Fruit fly (Drosophila melanogaster) whole organism, embryonic: ENCODE measurements around the gene Sry-alpha.
A peak's percentile ranks its signal among the peaks of the same experiment; 100 is the strongest.

Experiments used
- ATbp ChIP-seq: fragments of 200-800 bp; sonication (Bioruptor generic); optimal IDR thresholded peaks from 2 replicates; lab custom pipeline; 2017; ENCODE audit warnings: missing biosample characterization, mild to moderate bottlenecking, missing genetic modification characterization, missing genetic modification reagents
- Aef1 ChIP-seq: fragments of 200-800 bp; sonication (Bioruptor generic); IDR thresholded peaks from 3 replicates; pipeline ENCODE4 v1.3.6; 2022; ENCODE audit warnings: missing biosample characterization, missing genetic modification characterization
- Bteb2 ChIP-seq: fragments of 200-800 bp; sonication (Bioruptor generic); optimal IDR thresholded peaks from 2 replicates; lab custom pipeline; 2016; ENCODE audit warnings: missing biosample characterization, missing genetic modification characterization
- CG11398 ChIP-seq: fragments of 200-800 bp; sonication (Bioruptor generic); optimal IDR thresholded peaks from 2 replicates; lab custom pipeline; 2016; ENCODE audit warnings: missing biosample characterization, missing genetic modification characterization
- CG11504 ChIP-seq: fragments of 200-800 bp; sonication (Bioruptor generic); optimal IDR thresholded peaks from 3 replicates; lab custom pipeline; 2019; ENCODE audit warnings: missing biosample characterization, mild to moderate bottlenecking, missing genetic modification characterization, moderate library complexity
- CG11560 ChIP-seq: fragments of 200-800 bp; sonication (Bioruptor generic); IDR thresholded peaks from 3 replicates; pipeline ENCODE4 v1.3.6; 2022; ENCODE audit warnings: missing biosample characterization, missing genetic modification characterization
- CG14667 ChIP-seq: fragments of 200-800 bp; sonication (Bioruptor generic); IDR thresholded peaks from 2 replicates; pipeline ENCODE4 v1.3.6; 2022; ENCODE audit warnings: missing biosample characterization, missing genetic modification characterization
- CG14860 ChIP-seq: fragments of 200-800 bp; sonication (Bioruptor generic); IDR thresholded peaks from 3 replicates; pipeline ENCODE4 v1.3.6; 2022; ENCODE audit warnings: missing biosample characterization, missing genetic modification characterization; ENCODE audit not compliant: partially characterized antibody
- CG1529 ChIP-seq: fragments of 200-800 bp; sonication (Bioruptor generic); optimal IDR thresholded peaks from 3 replicates; lab custom pipeline; 2018; ENCODE audit warnings: missing biosample characterization, missing genetic modification characterization
- CG15514 ChIP-seq: fragments of 200-800 bp; sonication (Bioruptor generic); optimal IDR thresholded peaks from 3 replicates; lab custom pipeline; 2017; ENCODE audit warnings: missing biosample characterization, missing genetic modification characterization, mild to moderate bottlenecking, moderate library complexity, missing genetic modification reagents
- CG15696 ChIP-seq: fragments of 200-800 bp; sonication (Bioruptor generic); optimal IDR thresholded peaks from 2 replicates; lab custom pipeline; 2019; ENCODE audit warnings: missing biosample characterization, mild to moderate bottlenecking, missing genetic modification characterization, moderate library complexity
- CG16863 ChIP-seq: fragments of 200-800 bp; sonication (Bioruptor generic); optimal IDR thresholded peaks from 3 replicates; lab custom pipeline; 2016; ENCODE audit warnings: missing biosample characterization, missing genetic modification characterization
- CG17359 ChIP-seq: fragments of 200-800 bp; sonication (Bioruptor generic); optimal IDR thresholded peaks from 3 replicates; lab custom pipeline; 2018; ENCODE audit warnings: missing biosample characterization, mild to moderate bottlenecking, missing genetic modification characterization, moderate library complexity
- CG17912 ChIP-seq: fragments of 200-800 bp; sonication (Bioruptor generic); optimal IDR thresholded peaks from 2 replicates; lab custom pipeline; 2018; ENCODE audit warnings: missing biosample characterization, mild to moderate bottlenecking, missing genetic modification characterization
- CG18011 ChIP-seq: fragments of 200-800 bp; sonication (Bioruptor generic); optimal IDR thresholded peaks from 2 replicates; lab custom pipeline; 2017; ENCODE audit warnings: missing biosample characterization, missing genetic modification characterization, mild to moderate bottlenecking, moderate library complexity, missing genotype
- CG30403 ChIP-seq: fragments of 200-800 bp; sonication (Bioruptor generic); optimal IDR thresholded peaks from 3 replicates; lab custom pipeline; 2016; ENCODE audit warnings: missing biosample characterization, missing genetic modification characterization
- CG31224 ChIP-seq: fragments of 200-800 bp; sonication (Bioruptor generic); IDR thresholded peaks from 2 replicates; pipeline ENCODE4 v1.3.6; 2022; ENCODE audit warnings: missing biosample characterization, missing genetic modification characterization
- CG3407 ChIP-seq: fragments of 200-800 bp; sonication (Bioruptor generic); optimal IDR thresholded peaks from 2 replicates; lab custom pipeline; 2018; ENCODE audit warnings: missing biosample characterization, mild to moderate bottlenecking, missing genetic modification characterization
- CG4282 ChIP-seq: fragments of 200-800 bp; sonication (Bioruptor generic); optimal IDR thresholded peaks from 2 replicates; lab custom pipeline; 2016; ENCODE audit warnings: missing biosample characterization, missing genetic modification characterization
- CG4707 ChIP-seq: fragments of 200-800 bp; sonication (Bioruptor generic); optimal IDR thresholded peaks from 2 replicates; lab custom pipeline; 2018; ENCODE audit warnings: missing biosample characterization, mild to moderate bottlenecking, missing genetic modification characterization, moderate library complexity
- CG4820 ChIP-seq: fragments of 200-800 bp; sonication (Bioruptor generic); optimal IDR thresholded peaks from 3 replicates; lab custom pipeline; 2016; ENCODE audit warnings: missing biosample characterization, missing genetic modification characterization
- CG5953 ChIP-seq: fragments of 200-800 bp; sonication (Bioruptor generic); IDR thresholded peaks from 2 replicates; pipeline ENCODE4 v1.3.6; 2022; ENCODE audit warnings: missing biosample characterization, missing genetic modification characterization
- CG9876 ChIP-seq: fragments of 200-800 bp; sonication (Bioruptor generic); optimal IDR thresholded peaks from 2 replicates; lab custom pipeline; 2016; ENCODE audit warnings: missing biosample characterization, missing genetic modification characterization
- CoRest ChIP-seq: fragments of 200-800 bp; sonication (Bioruptor generic); optimal IDR thresholded peaks from 3 replicates; lab custom pipeline; 2018; ENCODE audit warnings: missing biosample characterization, mild to moderate bottlenecking, missing genetic modification characterization, moderate library complexity
- Deaf1 ChIP-seq: fragments of 200-800 bp; optimal IDR thresholded peaks from 3 replicates; lab custom pipeline; 2019; ENCODE audit warnings: missing biosample characterization, mild to moderate bottlenecking, missing genetic modification characterization, moderate library complexity
- Dip2 ChIP-seq: fragments of 200-800 bp; sonication (Bioruptor generic); IDR thresholded peaks from 2 replicates; pipeline ENCODE4 v1.3.6; 2022; ENCODE audit warnings: missing biosample characterization, missing genetic modification characterization
- HHEX ChIP-seq: fragments of 200-800 bp; sonication (Bioruptor generic); optimal IDR thresholded peaks from 3 replicates; lab custom pipeline; 2017; ENCODE audit warnings: missing biosample characterization, mild to moderate bottlenecking, missing genetic modification characterization, missing genetic modification reagents
- Hr3 ChIP-seq: fragments of 200-800 bp; sonication (Bioruptor generic); optimal IDR thresholded peaks from 3 replicates; lab custom pipeline; 2016; ENCODE audit warnings: missing biosample characterization, missing genetic modification characterization
- Lim3 ChIP-seq: fragments of 200-800 bp; sonication (Bioruptor generic); IDR thresholded peaks from 2 replicates; pipeline ENCODE4 v1.3.6; 2022; ENCODE audit warnings: missing biosample characterization, missing genetic modification characterization
- NC2β ChIP-seq: fragments of 200-800 bp; sonication (Bioruptor generic); optimal IDR thresholded peaks from 2 replicates; lab custom pipeline; 2016; ENCODE audit warnings: missing biosample characterization, missing genetic modification characterization
- Sin3A ChIP-seq: fragments of >200 bp; optimal IDR thresholded peaks from 2 replicates; lab custom pipeline; 2018
- ac ChIP-seq: fragments of 200-800 bp; sonication (Bioruptor generic); optimal IDR thresholded peaks from 3 replicates; lab custom pipeline; 2017; ENCODE audit warnings: missing biosample characterization, mild to moderate bottlenecking, missing genetic modification characterization
- ase ChIP-seq: fragments of 200-800 bp; sonication (Bioruptor generic); IDR thresholded peaks from 3 replicates; pipeline ENCODE4 v1.3.6; 2022; ENCODE audit warnings: missing biosample characterization, missing genetic modification characterization
- cg ChIP-seq: fragments of 200-800 bp; sonication (Bioruptor generic); optimal IDR thresholded peaks from 3 replicates; lab custom pipeline; 2019; ENCODE audit warnings: missing biosample characterization, mild to moderate bottlenecking, missing genetic modification characterization, moderate library complexity
- chinmo ChIP-seq: fragments of 200-800 bp; sonication (Bioruptor generic); IDR thresholded peaks from 4 replicates; pipeline ENCODE4 v1.3.6; 2022; ENCODE audit warnings: missing biosample characterization, missing genetic modification characterization; ENCODE audit not compliant: partially characterized antibody
- croc ChIP-seq: fragments of 200-800 bp; sonication (Bioruptor generic); conservative IDR thresholded peaks from 3 replicates; pipeline ENCODE4 v1.3.6; 2022; ENCODE audit warnings: missing biosample characterization, missing genetic modification characterization
- disco-r ChIP-seq: fragments of 200-800 bp; sonication (Bioruptor generic); optimal IDR thresholded peaks from 2 replicates; lab custom pipeline; 2016; ENCODE audit warnings: missing biosample characterization, missing genetic modification characterization
- grau ChIP-seq: fragments of 200-800 bp; optimal IDR thresholded peaks from 3 replicates; lab custom pipeline; 2019; ENCODE audit warnings: missing biosample characterization, mild to moderate bottlenecking, missing genetic modification characterization, moderate library complexity
- grn ChIP-seq: fragments of 200-800 bp; sonication (Bioruptor generic); optimal IDR thresholded peaks from 3 replicates; lab custom pipeline; 2017; ENCODE audit warnings: missing biosample characterization, missing genetic modification characterization
- ken ChIP-seq: fragments of 200-800 bp; sonication (Bioruptor generic); IDR thresholded peaks from 3 replicates; pipeline ENCODE4 v1.3.6; 2022; ENCODE audit warnings: missing biosample characterization, missing genetic modification characterization
- luna ChIP-seq: fragments of 200-800 bp; sonication (Bioruptor generic); optimal IDR thresholded peaks from 2 replicates; lab custom pipeline; 2016; ENCODE audit warnings: missing biosample characterization, missing genetic modification characterization
- repo ChIP-seq: fragments of 200-800 bp; sonication (Bioruptor generic); optimal IDR thresholded peaks from 2 replicates; lab custom pipeline; 2016; ENCODE audit warnings: missing biosample characterization, missing genetic modification characterization
- rib ChIP-seq: fragments of 200-800 bp; sonication (Bioruptor generic); IDR thresholded peaks from 2 replicates; pipeline ENCODE4 v1.3.6; 2022; ENCODE audit warnings: missing biosample characterization, missing genetic modification characterization
- sens ChIP-seq: fragments of 200-800 bp; sonication (Bioruptor generic); peaks from one replicate; lab custom pipeline; 2016; ENCODE audit warnings: missing biosample characterization, missing genetic modification characterization
- tgo ChIP-seq: fragments of 200-800 bp; sonication (Bioruptor generic); IDR thresholded peaks from 3 replicates; pipeline ENCODE4 v1.3.6; 2022; ENCODE audit warnings: missing biosample characterization, missing genetic modification characterization
- ttk ChIP-seq: fragments of 200-800 bp; sonication (Bioruptor generic); IDR thresholded peaks from 2 replicates; pipeline ENCODE4 v2.1.2; 2022; ENCODE audit warnings: missing biosample characterization, missing genetic modification characterization
- tup ChIP-seq: fragments of 200-800 bp; sonication (Bioruptor generic); optimal IDR thresholded peaks from 2 replicates; lab custom pipeline; 2016; ENCODE audit warnings: missing biosample characterization, mild to moderate bottlenecking, missing genetic modification characterization, moderate library complexity
- unpg ChIP-seq: fragments of 200-800 bp; sonication (Bioruptor generic); optimal IDR thresholded peaks from 3 replicates; lab custom pipeline; 2018; ENCODE audit warnings: missing biosample characterization, mild to moderate bottlenecking, missing genetic modification characterization, moderate library complexity
- yki ChIP-seq: fragments of >200 bp; optimal IDR thresholded peaks from 3 replicates; lab custom pipeline; 2018
- zen2 ChIP-seq: fragments of 200-800 bp; sonication (Bioruptor generic); IDR thresholded peaks from 3 replicates; pipeline ENCODE4 v1.3.6; 2022; ENCODE audit warnings: missing biosample characterization, missing genetic modification characterization; ENCODE audit not compliant: partially characterized antibody
- zfh1 ChIP-seq: fragments of 200-800 bp; sonication (Bioruptor generic); IDR thresholded peaks from 3 replicates; pipeline ENCODE4 v1.3.6; 2022; ENCODE audit warnings: missing biosample characterization, missing genetic modification characterization

Gene Sry-alpha

DNA sequence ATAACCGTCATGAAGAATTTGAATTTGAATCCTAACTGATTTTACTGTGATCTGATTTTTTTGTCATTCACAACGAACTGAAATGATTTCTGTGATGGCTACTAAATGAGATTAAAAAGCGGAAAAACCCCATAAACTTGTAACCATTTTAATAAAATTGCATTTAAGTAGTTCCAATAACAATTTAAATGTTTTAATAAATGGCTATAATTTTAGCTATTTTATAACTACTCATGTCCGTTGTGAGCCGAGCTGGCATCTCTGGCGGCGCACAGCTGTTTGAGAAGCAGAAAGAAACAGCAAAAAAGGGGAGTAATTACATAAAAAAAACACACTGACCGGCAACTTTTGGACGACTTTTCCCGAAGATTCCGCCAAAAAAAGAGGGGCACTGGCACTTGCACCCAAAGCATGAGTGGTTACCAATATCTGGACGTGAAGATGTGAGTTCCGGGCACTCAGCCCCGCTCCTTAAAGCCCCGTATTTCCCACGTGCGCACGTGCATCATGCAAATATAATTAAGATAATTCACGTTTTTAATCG lies 17.1 kb downstream of the Sry-alpha start, which contains the start of the genes CG7950 and Rpp14a (continued):
- TF ChIP-seq CG4820 (GFP tag; lab: Kevin White, UChicago): no peak
- TF ChIP-seq CG11560: no peak
- TF ChIP-seq Bteb2: peak; percentile 82
- TF ChIP-seq CoRest (tag; lab: Kevin White, UChicago): peak; percentile 81
- TF ChIP-seq CG5953 (GFP tag; lab: Robert Waterston, UW): peak; percentile 51; the same call in 1 of the 2 replicates
- TF ChIP-seq CG17912 (GFP tag; lab: Kevin White, UChicago): peak; percentile 5
- peak; percentile 64; the same call in 2 of the 3 replicates for TF ChIP-seq ase (GFP tag; lab: Robert Waterston, UW)
- no peak for TF ChIP-seq cg (GFP tag; lab: Kevin White, UChicago)
- TF ChIP-seq CG4707 (GFP tag; lab: Kevin White, UChicago): peak; percentile 5
- TF ChIP-seq CG14667 (GFP tag; lab: Robert Waterston, UW): peak; percentile 44
- TF ChIP-seq zen2: no peak; the same call in 2 of the 3 replicates
- peak; percentile 56 for TF ChIP-seq CG9876 (GFP tag; lab: Kevin White, UChicago)
- peak; percentile 70 for TF ChIP-seq NC2β (GFP tag; lab: Kevin White, UChicago)
- peak; percentile 87 for TF ChIP-seq CG30403 (GFP tag; lab: Kevin White, UChicago)
- TF ChIP-seq ttk: peak; percentile 65
- peak; percentile 54 for TF ChIP-seq repo
- peak; percentile 78 for TF ChIP-seq tgo (GFP tag; lab: Robert Waterston, UW)
- peak; percentile 82 for TF ChIP-seq ken (GFP tag; lab: Robert Waterston, UW)
- peak; percentile 76 for TF ChIP-seq CG16863 (GFP tag; lab: Kevin White, UChicago)
- TF ChIP-seq disco-r (GFP tag; lab: Kevin White, UChicago): peak; percentile 15
- TF ChIP-seq Hr3 (GFP tag; lab: Kevin White, UChicago): peak; percentile 84
- peak; percentile 42 for TF ChIP-seq HHEX (GFP tag; lab: Kevin White, UChicago)
- TF ChIP-seq ac (GFP tag; lab: Kevin White, UChicago): no peak
- TF ChIP-seq Dip2 (GFP tag; lab: Robert Waterston, UW): no peak
- TF ChIP-seq CG15514 (GFP tag; lab: Kevin White, UChicago): peak; percentile 92
- TF ChIP-seq ATbp (GFP tag; lab: Kevin White, UChicago): peak; percentile 35
- TF ChIP-seq CG14860: no peak
- TF ChIP-seq tup: peak; percentile 72
- peak; percentile 65 for TF ChIP-seq CG4282
- peak; percentile 87 for TF ChIP-seq zfh1
- TF ChIP-seq CG31224 (GFP tag; lab: Robert Waterston, UW): peak; percentile 60; the same call in 1 of the 2 replicates
- peak; percentile 42 for TF ChIP-seq luna
- peak; percentile 74 for TF ChIP-seq CG15696 (tag; lab: Kevin White, UChicago)
- TF ChIP-seq CG17359 (tag; lab: Kevin White, UChicago): peak; percentile 69
- no peak for TF ChIP-seq grn (GFP tag; lab: Kevin White, UChicago)
- TF ChIP-seq Sin3A (lab: Kevin White, UChicago): no peak
- TF ChIP-seq CG3407 (GFP tag; lab: Kevin White, UChicago): peak; percentile 36
- peak; percentile 12 for TF ChIP-seq CG1529 (GFP tag; lab: Kevin White, UChicago)
- TF ChIP-seq grau: peak; percentile 77
- peak; percentile 32; the same call in 1 of the 2 replicates for TF ChIP-seq rib (GFP tag; lab: Robert Waterston, UW)
- TF ChIP-seq chinmo (GFP tag; lab: Robert Waterston, UW): no peak
- TF ChIP-seq yki (lab: Kevin White, UChicago): no peak
- TF ChIP-seq Aef1 (GFP tag; lab: Robert Waterston, UW): peak; percentile 82
- TF ChIP-seq CG11504 (tag; lab: Kevin White, UChicago): peak; percentile 66
- peak; percentile 72 for TF ChIP-seq CG11398 (GFP tag; lab: Kevin White, UChicago)
- peak; percentile 40 for TF ChIP-seq Deaf1
- peak; percentile 65 for TF ChIP-seq CG18011
- TF ChIP-seq croc: no peak; the same call in 1 of the 3 replicates
- no peak for TF ChIP-seq Lim3 (GFP tag; lab: Robert Waterston, UW)
- TF ChIP-seq unpg (GFP tag; lab: Kevin White, UChicago): peak; percentile 84
- TF ChIP-seq sens (GFP tag; lab: Kevin White, UChicago): peak; percentile 97
